Fruit fly (Drosophila melanogaster): Measurements from ENCODE around the gene CG9458.

- no peak for TF ChIP-seq psq (optimal IDR thresholded peaks at IDR 0.05)
- TF ChIP-seq Sin3A (optimal IDR thresholded peaks at IDR 0.05), result no peak
- TF ChIP-seq h (optimal IDR thresholded peaks at IDR 0.05), result no peak
- no peak for TF ChIP-seq insv (optimal IDR thresholded peaks at IDR 0.05)
- no peak for TF ChIP-seq ttk (optimal IDR thresholded peaks at IDR 0.05)
These were observed 18.9 kb downstream of the CG9458 start, which contains the start of the genes CG9467 and CG8526 for dm6 chr3R:9800644-9801330.

Measured in Kc167 (cell line).